Worm (Caenorhabditis elegans) whole organism, L4 larva: ENCODE results near the gene C44F1.1.
A peak's percentile ranks its signal among the peaks of the same experiment; 100 is the strongest.

Source experiments
- fos-1 ChIP-seq: fragments of 150-350 bp; optimal IDR thresholded peaks from 2 replicates; lab custom pipeline; 2014; ENCODE audit warnings: missing biosample characterization, missing genetic modification characterization
- lir-3 ChIP-seq: sonication (generic microtip); optimal IDR thresholded peaks from 2 replicates; lab custom pipeline; 2016; ENCODE audit warnings: mild to moderate bottlenecking, missing genetic modification characterization, missing compliant biosample characterization
- set-16 ChIP-seq: fragments of 200-800 bp; sonication (Bioruptor generic); IDR thresholded peaks from 2 replicates; pipeline ENCODE4 v1.3.6; 2022; ENCODE audit warnings: missing genetic modification reagents, missing genetic modification characterization, missing compliant biosample characterization
- unc-62 ChIP-seq, 3 experiments: fragments of 150-350 bp in 1 of 3; sonication (generic microtip); optimal IDR thresholded peaks in 2 of 3; peaks in 1 of 3; 1 replicate in 1 of 3; 2 replicates in 2 of 3; lab custom pipeline; 2014 to 2017; ENCODE audit warnings: missing biosample characterization in 3 of 3, missing genetic modification characterization in 3 of 3, missing genetic modification reagents in 3 of 3, missing genotype in 1 of 3
- zag-1 ChIP-seq: fragments of 150-350 bp; optimal IDR thresholded peaks from 2 replicates; lab custom pipeline; 2014; ENCODE audit warnings: missing biosample characterization, missing genetic modification characterization

DNA sequence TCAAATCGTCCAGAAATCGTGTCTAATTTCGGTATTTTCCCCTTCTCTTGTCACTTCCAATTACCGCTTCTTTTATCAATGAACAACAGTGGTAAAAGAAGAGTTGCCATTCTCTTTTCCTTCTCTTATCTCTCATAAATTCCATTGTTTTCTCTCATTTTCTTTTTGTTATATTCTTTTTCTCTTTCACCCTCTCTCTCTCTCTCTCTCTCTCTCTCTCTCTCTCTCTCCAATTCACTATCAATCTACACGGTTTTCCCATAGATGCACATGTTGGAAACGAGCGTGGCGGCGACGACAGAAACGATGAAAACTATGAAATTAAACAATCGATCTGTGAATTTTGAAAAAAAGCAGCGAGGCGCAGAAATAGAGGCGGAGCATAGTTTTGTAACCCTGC lies 33.9 kb upstream of the C44F1.1 start:
- TF ChIP-seq lir-3 (tag; lab: Kevin White, UChicago) = no peak
- TF ChIP-seq zag-1 (tag; lab: Kevin White, UChicago) = no peak
- TF ChIP-seq unc-62 (GFP tag; optimal IDR thresholded peaks at IDR 0.05 in 1 of 2; lab: Kevin White, UChicago) = peak in 1 of 2 experiments; percentile 94
- TF ChIP-seq unc-62 (tag; optimal IDR thresholded peaks at IDR 0.05; lab: Kevin White, UChicago) = no peak
- TF ChIP-seq set-16 (GFP tag; lab: Robert Waterston, UW) = no peak
- no peak for TF ChIP-seq fos-1 (tag; lab: Kevin White, UChicago)
